Fruit fly (Drosophila melanogaster) whole organism, embryonic: Measurements from ENCODE around the gene CG5808.

ENCODE experiments used
- Aef1 ChIP-seq: fragments of 200-800 bp; sonication (Bioruptor generic); IDR thresholded peaks from 3 replicates; pipeline ENCODE4 v1.3.6; 2022; ENCODE audit warnings: missing biosample characterization, missing genetic modification characterization
- Awh ChIP-seq: fragments of 200-800 bp; sonication (Bioruptor generic); IDR thresholded peaks from 2 replicates; pipeline ENCODE4, ENCODE4 v1.3.6; 2022; ENCODE audit warnings: missing biosample characterization, missing genetic modification characterization
- B-H1 ChIP-seq: fragments of 200-800 bp; sonication (Bioruptor generic); IDR thresholded peaks from 3 replicates; pipeline ENCODE4 v1.3.6; 2022; ENCODE audit warnings: missing biosample characterization, missing genetic modification characterization
- CG10321 ChIP-seq: fragments of 200-800 bp; sonication (Bioruptor generic); IDR thresholded peaks from 2 replicates; pipeline ENCODE4 v1.3.6; 2022; ENCODE audit warnings: missing biosample characterization, missing genetic modification characterization
- CG11247 ChIP-seq: fragments of 200-800 bp; sonication (Bioruptor generic); IDR thresholded peaks from 2 replicates; pipeline ENCODE4 v1.3.6; 2022; ENCODE audit warnings: missing biosample characterization, missing genetic modification characterization
- CG12071 ChIP-seq: fragments of 200-800 bp; sonication (Bioruptor generic); optimal IDR thresholded peaks from 3 replicates; lab custom pipeline; 2018; ENCODE audit warnings: missing biosample characterization, mild to moderate bottlenecking, missing genetic modification characterization
- CG12769 ChIP-seq: fragments of 200-800 bp; sonication (Bioruptor generic); optimal IDR thresholded peaks from 2 replicates; lab custom pipeline; 2019; ENCODE audit warnings: missing biosample characterization, mild to moderate bottlenecking, missing genetic modification characterization, moderate library complexity
- CG15011 ChIP-seq: fragments of 200-800 bp; sonication (Bioruptor generic); optimal IDR thresholded peaks from 3 replicates; lab custom pipeline; 2018; ENCODE audit warnings: missing biosample characterization, mild to moderate bottlenecking, missing genetic modification characterization
- CG15479 ChIP-seq: fragments of 200-800 bp; sonication (Bioruptor generic); optimal IDR thresholded peaks from 3 replicates; lab custom pipeline; 2019; ENCODE audit warnings: missing biosample characterization, mild to moderate bottlenecking, missing genetic modification characterization, moderate library complexity
- CG16779 ChIP-seq: fragments of 200-800 bp; sonication (Bioruptor generic); IDR thresholded peaks from 2 replicates; pipeline ENCODE4 v1.3.6; 2022; ENCODE audit warnings: missing biosample characterization, missing genetic modification characterization
- CG16815 ChIP-seq: fragments of 200-800 bp; sonication (Bioruptor generic); optimal IDR thresholded peaks from 3 replicates; lab custom pipeline; 2017; ENCODE audit warnings: missing biosample characterization, mild to moderate bottlenecking, missing genetic modification characterization
- CG17385 ChIP-seq: fragments of 200-800 bp; sonication (Bioruptor generic); optimal IDR thresholded peaks from 3 replicates; lab custom pipeline; 2018; ENCODE audit warnings: missing biosample characterization, mild to moderate bottlenecking, missing genetic modification characterization
- CG17568 ChIP-seq: fragments of 200-800 bp; sonication (Bioruptor generic); optimal IDR thresholded peaks from 2 replicates; lab custom pipeline; 2018; ENCODE audit warnings: missing biosample characterization, mild to moderate bottlenecking, missing genetic modification characterization, moderate library complexity
- CG18476 ChIP-seq: fragments of 200-800 bp; sonication (Bioruptor generic); optimal IDR thresholded peaks from 2 replicates; lab custom pipeline; 2016; ENCODE audit warnings: missing biosample characterization, mild to moderate bottlenecking, missing genetic modification characterization
- CG2202 ChIP-seq: fragments of 200-800 bp; sonication (Bioruptor generic); optimal IDR thresholded peaks from 2 replicates; lab custom pipeline; 2018; ENCODE audit warnings: missing biosample characterization, mild to moderate bottlenecking, missing genetic modification characterization
- CG2875 ChIP-seq: fragments of 200-800 bp; sonication (Bioruptor generic); optimal IDR thresholded peaks from 2 replicates; lab custom pipeline; 2017; ENCODE audit warnings: missing biosample characterization, mild to moderate bottlenecking, missing genetic modification characterization, missing genetic modification reagents
- CG4282 ChIP-seq: fragments of 200-800 bp; sonication (Bioruptor generic); optimal IDR thresholded peaks from 2 replicates; lab custom pipeline; 2016; ENCODE audit warnings: missing biosample characterization, missing genetic modification characterization
- CG5245 ChIP-seq: fragments of 200-800 bp; sonication (Bioruptor generic); optimal IDR thresholded peaks from 3 replicates; lab custom pipeline; 2016; ENCODE audit warnings: missing biosample characterization, missing genetic modification characterization
- CG8089 ChIP-seq: fragments of 200-800 bp; sonication (Bioruptor generic); optimal IDR thresholded peaks from 3 replicates; lab custom pipeline; 2016; ENCODE audit warnings: missing biosample characterization, missing genetic modification characterization
- CG8290 ChIP-seq, 3 experiments: fragments of 200-800 bp; sonication (Bioruptor generic); optimal IDR thresholded peaks; 2 replicates each; lab custom pipeline; 2016 to 2019; ENCODE audit warnings: missing biosample characterization in 3 of 3, missing genetic modification characterization in 3 of 3, mild to moderate bottlenecking in 2 of 3, moderate library complexity in 1 of 3
- CG9437 ChIP-seq: fragments of 200-800 bp; sonication (Bioruptor generic); optimal IDR thresholded peaks from 2 replicates; lab custom pipeline; 2018; ENCODE audit warnings: missing biosample characterization, mild to moderate bottlenecking, missing genetic modification characterization
- CTCF ChIP-seq: fragments of 200-800 bp; sonication (Bioruptor generic); optimal IDR thresholded peaks from 2 replicates; lab custom pipeline; 2017; ENCODE audit warnings: missing biosample characterization, mild to moderate bottlenecking, missing genetic modification characterization, moderate library complexity
- Doc2 ChIP-seq: fragments of 200-800 bp; sonication (Bioruptor generic); IDR thresholded peaks from 2 replicates; pipeline ENCODE4 v1.3.6; 2022; ENCODE audit warnings: missing biosample characterization, missing genetic modification characterization
- Eip74EF ChIP-seq, 2 experiments: fragments of 200-800 bp in 1 of 2; fragments of >200 bp in 1 of 2; sonication (Bioruptor generic) in 1 of 2; optimal IDR thresholded peaks; 2 replicates each; lab custom pipeline; 2017 to 2019; ENCODE audit warnings: missing biosample characterization in 2 of 2, missing genetic modification characterization in 2 of 2, mild to moderate bottlenecking in 1 of 2, moderate library complexity in 1 of 2
- HLH4C ChIP-seq: fragments of 200-800 bp; sonication (Bioruptor generic); IDR thresholded peaks from 3 replicates; pipeline ENCODE4 v1.3.6; 2022; ENCODE audit warnings: missing biosample characterization, missing genetic modification characterization; ENCODE audit not compliant: partially characterized antibody
- MESR4 ChIP-seq: fragments of 200-800 bp; sonication (Bioruptor generic); optimal IDR thresholded peaks from 2 replicates; lab custom pipeline; 2018; ENCODE audit warnings: missing biosample characterization, mild to moderate bottlenecking, missing genetic modification characterization, moderate library complexity
- Mad ChIP-seq: fragments of 200-800 bp; sonication (Bioruptor generic); optimal IDR thresholded peaks from 2 replicates; lab custom pipeline; 2016; ENCODE audit warnings: missing biosample characterization, missing genetic modification characterization
- Max ChIP-seq: fragments of 200-800 bp; sonication (Bioruptor generic); optimal IDR thresholded peaks from 2 replicates; lab custom pipeline; 2016; ENCODE audit warnings: missing biosample characterization, mild to moderate bottlenecking, missing genetic modification characterization
- NC2α ChIP-seq: fragments of 200-800 bp; sonication (Bioruptor generic); optimal IDR thresholded peaks from 2 replicates; lab custom pipeline; 2016; ENCODE audit warnings: missing biosample characterization, missing genetic modification characterization
- Nf-YA ChIP-seq: fragments of 200-800 bp; sonication (Bioruptor generic); IDR thresholded peaks from 2 replicates; pipeline ENCODE4 v1.3.6; 2022; ENCODE audit warnings: missing biosample characterization, missing genetic modification characterization
- Side ChIP-seq: fragments of 200-800 bp; sonication (Bioruptor generic); optimal IDR thresholded peaks from 2 replicates; lab custom pipeline; 2016; ENCODE audit warnings: missing biosample characterization, missing genetic modification characterization
- Xbp1 ChIP-seq: fragments of 200-800 bp; sonication (Bioruptor generic); optimal IDR thresholded peaks from 3 replicates; lab custom pipeline; 2016; ENCODE audit warnings: missing biosample characterization, mild to moderate bottlenecking, missing genetic modification characterization
- YL-1 ChIP-seq: fragments of 200-800 bp; sonication (Bioruptor generic); optimal IDR thresholded peaks from 3 replicates; lab custom pipeline; 2017; ENCODE audit warnings: missing biosample characterization, mild to moderate bottlenecking, missing genetic modification characterization
- abd-A ChIP-seq: fragments of 200-800 bp; sonication (Bioruptor generic); optimal IDR thresholded peaks from 3 replicates; lab custom pipeline; 2019; ENCODE audit warnings: missing biosample characterization, mild to moderate bottlenecking, missing genetic modification characterization, moderate library complexity
- al ChIP-seq: fragments of 200-800 bp; sonication (Bioruptor generic); IDR thresholded peaks from 2 replicates; pipeline ENCODE4 v1.3.6; 2022; ENCODE audit warnings: missing biosample characterization, missing genetic modification characterization
- croc ChIP-seq: fragments of 200-800 bp; sonication (Bioruptor generic); conservative IDR thresholded peaks from 3 replicates; pipeline ENCODE4 v1.3.6; 2022; ENCODE audit warnings: missing biosample characterization, missing genetic modification characterization
- dati ChIP-seq: fragments of 200-800 bp; sonication (Bioruptor generic); IDR thresholded peaks from 2 replicates; pipeline ENCODE4 v1.3.6; 2022; ENCODE audit warnings: missing biosample characterization, missing genetic modification characterization
- dm ChIP-seq: fragments of 200-800 bp; sonication (Bioruptor generic); optimal IDR thresholded peaks from 3 replicates; lab custom pipeline; 2016; ENCODE audit warnings: missing biosample characterization, missing genetic modification characterization
- dysf ChIP-seq: fragments of 200-800 bp; sonication (Bioruptor generic); IDR thresholded peaks from 3 replicates; pipeline ENCODE4 v1.3.6; 2022; ENCODE audit warnings: missing biosample characterization, missing genetic modification characterization
- emc ChIP-seq: fragments of 200-800 bp; sonication (Bioruptor generic); optimal IDR thresholded peaks from 2 replicates; lab custom pipeline; 2016; ENCODE audit warnings: missing biosample characterization, missing genetic modification characterization
- ems ChIP-seq: fragments of 200-800 bp; sonication (Bioruptor generic); optimal IDR thresholded peaks from 3 replicates; lab custom pipeline; 2016; ENCODE audit warnings: missing biosample characterization, missing genetic modification characterization
- fru ChIP-seq: fragments of >200 bp; optimal IDR thresholded peaks from 2 replicates; lab custom pipeline; 2017
- ftz-f1 ChIP-seq: fragments of 200-800 bp; sonication (Bioruptor generic); optimal IDR thresholded peaks from 2 replicates; lab custom pipeline; 2016; ENCODE audit warnings: missing biosample characterization, missing genetic modification characterization
- gcm ChIP-seq: fragments of 200-800 bp; sonication (Bioruptor generic); optimal IDR thresholded peaks from 2 replicates; lab custom pipeline; 2019; ENCODE audit warnings: missing biosample characterization, mild to moderate bottlenecking, missing genetic modification characterization, moderate library complexity
- gfzf ChIP-seq: fragments of 200-800 bp; sonication (Bioruptor generic); optimal IDR thresholded peaks from 2 replicates; lab custom pipeline; 2016; ENCODE audit warnings: missing biosample characterization, mild to moderate bottlenecking, missing genetic modification characterization, moderate library complexity
- hth ChIP-seq: fragments of >200 bp; optimal IDR thresholded peaks from 2 replicates; lab custom pipeline; 2017; ENCODE audit warnings: inconsistent platforms
- ken ChIP-seq: fragments of 200-800 bp; sonication (Bioruptor generic); IDR thresholded peaks from 3 replicates; pipeline ENCODE4 v1.3.6; 2022; ENCODE audit warnings: missing biosample characterization, missing genetic modification characterization
- lola ChIP-seq, 3 experiments: fragments of >200 bp in 2 of 3; fragments of 200-800 bp in 1 of 3; sonication (Bioruptor generic) in 1 of 3; optimal IDR thresholded peaks; 2 replicates each; lab custom pipeline; 2017 to 2019; ENCODE audit warnings: missing biosample characterization in 3 of 3, missing genetic modification characterization in 3 of 3, mild to moderate bottlenecking in 1 of 3, moderate library complexity in 1 of 3
- odd ChIP-seq: fragments of 200-800 bp; sonication (Bioruptor generic); optimal IDR thresholded peaks from 2 replicates; lab custom pipeline; 2017; ENCODE audit warnings: missing biosample characterization, mild to moderate bottlenecking, missing genetic modification characterization
- slou ChIP-seq: fragments of 200-800 bp; sonication (Bioruptor generic); optimal IDR thresholded peaks from 3 replicates; lab custom pipeline; 2016; ENCODE audit warnings: missing biosample characterization, missing genetic modification characterization
- vnd ChIP-seq: fragments of 200-800 bp; sonication (Bioruptor generic); IDR thresholded peaks from 3 replicates; pipeline ENCODE4 v1.3.6; 2022; ENCODE audit warnings: missing biosample characterization, missing genetic modification characterization; ENCODE audit not compliant: partially characterized antibody

Gene CG5808

dm6 chr3R:24787042-24787565, 29.7 kb downstream of the CG5808 start, which contains the start of gene CG5805 (continued):
- peak; percentile 55; the same call in 1 of the 2 replicates for TF ChIP-seq CG16779 (GFP tag; lab: Robert Waterston, UW)
- no peak for TF ChIP-seq CG4282 (GFP tag; lab: Kevin White, UChicago)
- TF ChIP-seq MESR4 (GFP tag; lab: Kevin White, UChicago) = peak; percentile 96
- TF ChIP-seq ken = peak; percentile 89
- peak; percentile 60 for TF ChIP-seq CG5245
- peak; percentile 46 for TF ChIP-seq NC2α (GFP tag; lab: Kevin White, UChicago)
- TF ChIP-seq slou (GFP tag; lab: Kevin White, UChicago) = peak; percentile 58
- peak; percentile 85 for TF ChIP-seq Max (GFP tag; lab: Kevin White, UChicago)
- TF ChIP-seq CG16815 = peak; percentile 53
- no peak for TF ChIP-seq CG8290 (GFP tag; optimal IDR thresholded peaks at IDR 0.05; lab: Kevin White, UChicago)
- peak in 1 of 2 experiments; percentile 41 for TF ChIP-seq CG8290 (tag; optimal IDR thresholded peaks at IDR 0.05; lab: Kevin White, UChicago)
- peak; percentile 78 for TF ChIP-seq Mad (GFP tag; lab: Kevin White, UChicago)
- peak; percentile 54 for TF ChIP-seq B-H1
- TF ChIP-seq CG9437 = peak; percentile 78
- TF ChIP-seq CG15479 (GFP tag; lab: Kevin White, UChicago) = no peak
- peak; percentile 87 for TF ChIP-seq gfzf (GFP tag; lab: Kevin White, UChicago)
- peak; percentile 84 for TF ChIP-seq al (GFP tag; lab: Robert Waterston, UW)
- peak; percentile 68 for TF ChIP-seq dati (GFP tag; lab: Robert Waterston, UW)
- peak; percentile 71 for TF ChIP-seq CG10321 (GFP tag; lab: Robert Waterston, UW)
- TF ChIP-seq Side = peak; percentile 80
- peak in 1 of 2 experiments; percentile 36 for TF ChIP-seq Eip74EF (GFP tag; optimal IDR thresholded peaks at IDR 0.05; lab: Kevin White, UChicago)
- peak; percentile 42 for TF ChIP-seq CG18476 (GFP tag; lab: Kevin White, UChicago)
- peak; percentile 74 for TF ChIP-seq CG2875 (GFP tag; lab: Kevin White, UChicago)
- no peak for TF ChIP-seq vnd
- TF ChIP-seq Doc2 = 0 out of 2 replicates have a peak, but pooled peaks have one; percentile 44
- TF ChIP-seq Nf-YA (GFP tag; lab: Robert Waterston, UW) = peak; percentile 76
- TF ChIP-seq lola (GFP tag; optimal IDR thresholded peaks at IDR 0.05; lab: Kevin White, UChicago) = no peak
- TF ChIP-seq CG15011 (GFP tag; lab: Kevin White, UChicago) = peak; percentile 79
- peak; percentile 86 for TF ChIP-seq dysf
- peak; percentile 84 for TF ChIP-seq odd (GFP tag; lab: Kevin White, UChicago)
- TF ChIP-seq dm (GFP tag; lab: Kevin White, UChicago) = peak; percentile 86
- peak; percentile 84 for TF ChIP-seq CG12071 (GFP tag; lab: Kevin White, UChicago)
- TF ChIP-seq Awh (GFP tag; lab: Robert Waterston, UW) = peak; percentile 79
- TF ChIP-seq CG12769 (tag; lab: Kevin White, UChicago) = peak; percentile 96
- peak; percentile 78 for TF ChIP-seq CG17385 (GFP tag; lab: Kevin White, UChicago)
- TF ChIP-seq emc (GFP tag; lab: Kevin White, UChicago) = peak; percentile 81
- peak; percentile 60 for TF ChIP-seq gcm (GFP tag; lab: Kevin White, UChicago)
- peak; percentile 71 for TF ChIP-seq CTCF (GFP tag; lab: Kevin White, UChicago)
- TF ChIP-seq croc (GFP tag; lab: Robert Waterston, UW) = no peak; the same call in 2 of the 3 replicates
- TF ChIP-seq ftz-f1 (GFP tag; lab: Kevin White, UChicago) = peak; percentile 90
- TF ChIP-seq CG2202 (tag; lab: Kevin White, UChicago) = peak; percentile 76
- TF ChIP-seq ems = peak; percentile 73
- peak; percentile 19; the same call in 1 of the 3 replicates for TF ChIP-seq Aef1 (GFP tag; lab: Robert Waterston, UW)
- TF ChIP-seq CG17568 = no peak
- TF ChIP-seq hth (lab: Kevin White, UChicago) = no peak
- no peak for TF ChIP-seq fru (lab: Kevin White, UChicago)
- TF ChIP-seq Xbp1 (GFP tag; lab: Kevin White, UChicago) = peak; percentile 81
- TF ChIP-seq HLH4C (GFP tag; lab: Robert Waterston, UW) = no peak
- peak; percentile 88 for TF ChIP-seq YL-1 (GFP tag; lab: Kevin White, UChicago)
- no peak for TF ChIP-seq abd-A (tag; lab: Kevin White, UChicago)
- peak; percentile 65 for TF ChIP-seq CG8089 (GFP tag; lab: Kevin White, UChicago)
- TF ChIP-seq CG11247 (GFP tag; lab: Robert Waterston, UW) = peak; percentile 79
